Worm (Caenorhabditis elegans): ENCODE data around the gene srw-123.
"Not testable (repeated sequence)": the region's sequence is repeated elsewhere in the genome, so short reads cannot be mapped to it uniquely, and the experiment has no call there.

The srw-123 gene

ce11 chrV:2964786-2965185 lies 10.4 kb downstream of the srw-123 start, which contains the start of gene srh-88:
srh-88 (minus strand) TSS chrV:2964886.
- TF ChIP-seq unc-30 (tag; optimal IDR thresholded peaks at IDR 0.05) = no peak
- no peak for TF ChIP-seq elt-3 (tag; optimal IDR thresholded peaks at IDR 0.05)
- TF ChIP-seq nhr-76 (tag; optimal IDR thresholded peaks at IDR 0.05) = no peak
- TF ChIP-seq sup-37 (GFP tag; optimal IDR thresholded peaks at IDR 0.05) = no peak
- TF ChIP-seq xbp-1 (tag; optimal IDR thresholded peaks at IDR 0.05) = no peak
- TF ChIP-seq nhr-11 (tag; optimal IDR thresholded peaks at IDR 0.05) = no peak
- no peak for TF ChIP-seq ces-1 (GFP tag; optimal IDR thresholded peaks at IDR 0.05)
- no peak for TF ChIP-seq tbx-2 (tag; optimal IDR thresholded peaks at IDR 0.05)
- no peak for TF ChIP-seq alr-1 (tag; optimal IDR thresholded peaks at IDR 0.05; ENCODE audit: borderline replicate concordance)
- TF ChIP-seq tlp-1 (tag; optimal IDR thresholded peaks at IDR 0.05) = no peak

- TF ChIP-seq ets-5 (GFP tag; IDR thresholded peaks at IDR 0.05) = no peak
- TF ChIP-seq efl-3 (GFP tag; optimal IDR thresholded peaks at IDR 0.05) = no peak
- TF ChIP-seq ceh-8 (GFP tag; optimal IDR thresholded peaks at IDR 0.05) = no peak
- TF ChIP-seq pax-3 (tag; optimal IDR thresholded peaks at IDR 0.05) = no peak
- TF ChIP-seq lin-14 (GFP tag; optimal IDR thresholded peaks at IDR 0.05) = no peak
- TF ChIP-seq nhr-77 (tag; optimal IDR thresholded peaks at IDR 0.05) = no peak
- TF ChIP-seq unc-30 (tag; optimal IDR thresholded peaks at IDR 0.05) = no peak
- no peak for TF ChIP-seq efl-1 (optimal IDR thresholded peaks at IDR 0.05)
- no peak for TF ChIP-seq efl-1 (GFP tag; optimal IDR thresholded peaks at IDR 0.05 in 1 of 2)
- TF ChIP-seq fkh-8 (tag; optimal IDR thresholded peaks at IDR 0.05) = no peak
- TF ChIP-seq zag-1 (tag; optimal IDR thresholded peaks at IDR 0.05) = no peak
- TF ChIP-seq fos-1 (tag; optimal IDR thresholded peaks at IDR 0.05) = no peak
- no peak for TF ChIP-seq nhr-20 (tag; optimal IDR thresholded peaks at IDR 0.05)
- no peak for TF ChIP-seq snu-23 (GFP tag; optimal IDR thresholded peaks at IDR 0.05)
- TF ChIP-seq swsn-7 (tag; optimal IDR thresholded peaks at IDR 0.05) = no peak
- TF ChIP-seq ceh-82 (tag; optimal IDR thresholded peaks at IDR 0.05) = no peak
Observed at ce11 chrV:2962960-2963359, 12.2 kb downstream of the srw-123 start, which contains the start of gene srw-138. srw-138 (minus strand) TSS chrV:2963060.

- TF ChIP-seq snu-23 (GFP tag; optimal IDR thresholded peaks at IDR 0.05) = no peak
- no peak for TF ChIP-seq efl-1 (optimal IDR thresholded peaks at IDR 0.05)
- TF ChIP-seq efl-1 (GFP tag; optimal IDR thresholded peaks at IDR 0.05 in 1 of 2) = peak in 1 of 2 experiments; percentile 5
Observed at ce11 chrV:2960894-2961293, 14.3 kb downstream of the srw-123 start, which contains the start of gene srw-144. srw-144 (minus strand) TSS chrV:2960994.

DNA sequence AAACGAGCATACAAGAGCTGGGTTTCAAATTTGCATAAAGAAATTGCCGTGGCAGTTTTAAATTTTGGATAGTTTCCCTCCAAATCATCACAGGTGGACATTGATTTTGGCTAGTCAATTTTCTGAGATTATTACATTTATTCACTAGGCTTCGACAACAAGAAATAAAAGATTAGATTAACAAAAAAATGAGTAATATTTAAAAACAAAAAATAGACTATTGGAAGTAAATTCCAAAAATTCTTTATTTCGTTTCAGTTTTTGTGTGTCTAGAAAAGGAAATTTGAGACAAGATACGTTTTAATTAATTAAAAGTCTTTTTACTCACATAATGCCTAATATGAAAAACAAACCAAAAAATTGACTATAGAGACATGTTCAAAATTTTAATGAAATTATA lies 17.0 kb downstream of the srw-123 start, which contains the start of gene srw-142:
srw-142 (minus strand) TSS at position 101 of the 400 bp plus-strand sequence.
- TF ChIP-seq pax-3 (tag; optimal IDR thresholded peaks at IDR 0.05) (no peak), rnt-1 (tag; optimal IDR thresholded peaks at IDR 0.05) (no peak), nhr-85 (tag) (no peak), dsc-1 (tag; optimal IDR thresholded peaks at IDR 0.05) (no peak), hlh-17 (GFP tag; optimal IDR thresholded peaks at IDR 0.05; ENCODE audit: borderline replicate concordance) (no peak), lin-14 (GFP tag; optimal IDR thresholded peaks at IDR 0.05) (no peak), unc-30 (tag; optimal IDR thresholded peaks at IDR 0.05) (no peak)

- TF ChIP-seq nhr-19 (GFP tag; conservative IDR thresholded peaks at IDR 0.05); sup-37 (GFP tag; optimal IDR thresholded peaks at IDR 0.05); egl-13 (tag; optimal IDR thresholded peaks at IDR 0.05): not testable (repeated sequence)
Observed at ce11 chrV:2955342-2955741, 19.8 kb downstream of the srw-123 start, which contains the start of gene srh-248. srh-248 (minus strand) TSS chrV:2955442.

DNA sequence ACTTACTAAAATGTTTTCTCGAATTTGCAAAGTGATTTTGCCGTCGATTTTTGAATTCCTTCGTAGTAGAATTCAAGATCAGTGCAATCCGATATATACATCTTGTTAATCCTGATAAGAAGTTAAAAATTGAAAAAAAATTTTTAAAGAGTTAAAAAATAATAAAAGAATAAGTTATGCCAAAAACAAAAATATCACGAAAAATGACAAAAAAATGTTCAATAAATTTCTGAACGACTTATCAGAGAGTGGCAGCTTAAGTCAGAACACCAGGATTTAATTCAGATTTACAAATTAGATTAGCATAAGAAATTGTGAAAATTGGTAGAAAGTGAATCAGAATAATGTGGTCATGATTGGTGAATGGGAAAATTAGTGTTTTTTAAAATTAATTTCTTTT lies 23.1 kb downstream of the srw-123 start, which contains the start of gene srw-122:
srw-122 (minus strand) TSS at position 101 of the 400 bp plus-strand sequence.
- not testable (repeated sequence) for TF ChIP-seq nhr-90 (tag; optimal IDR thresholded peaks at IDR 0.05; ENCODE audit: poor library complexity); nhr-77 (tag; optimal IDR thresholded peaks at IDR 0.05); pqm-1 (tag; optimal IDR thresholded peaks at IDR 0.05)

All from whole organism, L1 larva.